Fruit fly (Drosophila melanogaster) whole organism, embryonic: ENCODE results near the gene CG34163.
A peak's percentile ranks its signal among the peaks of the same experiment; 100 is the strongest.

Experiments used
- Atf6 ChIP-seq: fragments of 200-800 bp; sonication (Bioruptor generic); IDR thresholded peaks from 2 replicates; pipeline ENCODE4 v1.3.6; 2022; ENCODE audit warnings: missing biosample characterization, missing genetic modification characterization
- CG10565 ChIP-seq: fragments of 200-800 bp; sonication (Bioruptor generic); optimal IDR thresholded peaks from 3 replicates; lab custom pipeline; 2016; ENCODE audit warnings: missing biosample characterization, mild to moderate bottlenecking, missing genetic modification characterization
- CG11456 ChIP-seq: fragments of 200-800 bp; sonication (Bioruptor generic); IDR thresholded peaks from 3 replicates; pipeline ENCODE4 v1.3.6; 2022; ENCODE audit warnings: missing biosample characterization, missing genetic modification characterization
- CG16863 ChIP-seq: fragments of 200-800 bp; sonication (Bioruptor generic); optimal IDR thresholded peaks from 3 replicates; lab custom pipeline; 2016; ENCODE audit warnings: missing biosample characterization, missing genetic modification characterization
- CG17385 ChIP-seq: fragments of 200-800 bp; sonication (Bioruptor generic); optimal IDR thresholded peaks from 3 replicates; lab custom pipeline; 2018; ENCODE audit warnings: missing biosample characterization, mild to moderate bottlenecking, missing genetic modification characterization
- CG18619 ChIP-seq: fragments of 200-800 bp; sonication (Bioruptor generic); optimal IDR thresholded peaks from 3 replicates; lab custom pipeline; 2017; ENCODE audit warnings: missing biosample characterization, mild to moderate bottlenecking, missing genetic modification characterization
- CG5180 ChIP-seq: fragments of 200-800 bp; sonication (Bioruptor generic); optimal IDR thresholded peaks from 3 replicates; lab custom pipeline; 2017; ENCODE audit warnings: missing biosample characterization, missing genetic modification characterization, mild to moderate bottlenecking, moderate library complexity, missing genetic modification reagents
- CG5953 ChIP-seq: fragments of 200-800 bp; sonication (Bioruptor generic); IDR thresholded peaks from 2 replicates; pipeline ENCODE4 v1.3.6; 2022; ENCODE audit warnings: missing biosample characterization, missing genetic modification characterization
- CG8478 ChIP-seq: fragments of >200 bp; optimal IDR thresholded peaks from 2 replicates; lab custom pipeline; 2018
- CG8944 ChIP-seq: fragments of 200-800 bp; sonication (Bioruptor generic); optimal IDR thresholded peaks from 3 replicates; lab custom pipeline; 2016; ENCODE audit warnings: missing biosample characterization, missing genetic modification characterization
- CG9727 ChIP-seq: fragments of 200-800 bp; sonication (Bioruptor generic); optimal IDR thresholded peaks from 3 replicates; lab custom pipeline; 2017; ENCODE audit warnings: missing biosample characterization, mild to moderate bottlenecking, missing genetic modification characterization
- D19B ChIP-seq: fragments of 200-800 bp; sonication (Bioruptor generic); optimal IDR thresholded peaks from 2 replicates; lab custom pipeline; 2017; ENCODE audit warnings: missing biosample characterization, mild to moderate bottlenecking, missing genetic modification characterization
- Dek ChIP-seq: fragments of 200-800 bp; sonication (Bioruptor generic); optimal IDR thresholded peaks from 3 replicates; lab custom pipeline; 2019; ENCODE audit warnings: missing biosample characterization, mild to moderate bottlenecking, missing genetic modification characterization, moderate library complexity
- Dip3 ChIP-seq: fragments of 200-800 bp; sonication (Bioruptor generic); optimal IDR thresholded peaks from 3 replicates; lab custom pipeline; 2016; ENCODE audit warnings: missing biosample characterization, missing genetic modification characterization
- Ets65A ChIP-seq: fragments of 200-800 bp; sonication (Bioruptor generic); peaks from one replicate; lab custom pipeline; 2016; ENCODE audit warnings: missing biosample characterization, missing genetic modification characterization
- Hmr ChIP-seq: fragments of 200-800 bp; sonication (Bioruptor generic); optimal IDR thresholded peaks from 3 replicates; lab custom pipeline; 2017; ENCODE audit warnings: mild to moderate bottlenecking, missing biosample characterization, missing genetic modification reagents, missing genetic modification characterization
- Jarid2 ChIP-seq: fragments of 200-800 bp; sonication (Bioruptor generic); optimal IDR thresholded peaks from 3 replicates; lab custom pipeline; 2017; ENCODE audit warnings: mild to moderate bottlenecking, missing biosample characterization, missing genetic modification reagents, missing genetic modification characterization
- Lim3 ChIP-seq: fragments of 200-800 bp; sonication (Bioruptor generic); IDR thresholded peaks from 2 replicates; pipeline ENCODE4 v1.3.6; 2022; ENCODE audit warnings: missing biosample characterization, missing genetic modification characterization
- Mad ChIP-seq: fragments of 200-800 bp; sonication (Bioruptor generic); optimal IDR thresholded peaks from 2 replicates; lab custom pipeline; 2016; ENCODE audit warnings: missing biosample characterization, missing genetic modification characterization
- Med ChIP-seq: fragments of 200-800 bp; sonication (Bioruptor generic); peaks from one replicate; lab custom pipeline; 2016; ENCODE audit warnings: missing biosample characterization, missing genetic modification characterization, mild to moderate bottlenecking, inconsistent platforms, moderate library complexity
- Mrtf ChIP-seq: fragments of 200-800 bp; sonication (Bioruptor generic); IDR thresholded peaks from 3 replicates; pipeline ENCODE4 v1.3.6; 2022; ENCODE audit warnings: missing biosample characterization, missing genetic modification characterization
- Nf-YC ChIP-seq: fragments of 200-800 bp; optimal IDR thresholded peaks from 3 replicates; lab custom pipeline; 2019; ENCODE audit warnings: missing biosample characterization, mild to moderate bottlenecking, missing genetic modification characterization, moderate library complexity
- Optix ChIP-seq: fragments of 200-800 bp; sonication (Bioruptor generic); IDR thresholded peaks from 3 replicates; pipeline ENCODE4 v1.3.6; 2022; ENCODE audit warnings: missing biosample characterization, missing genetic modification characterization
- al ChIP-seq: fragments of 200-800 bp; sonication (Bioruptor generic); IDR thresholded peaks from 2 replicates; pipeline ENCODE4 v1.3.6; 2022; ENCODE audit warnings: missing biosample characterization, missing genetic modification characterization
- amos ChIP-seq: fragments of 200-800 bp; sonication (Bioruptor generic); IDR thresholded peaks from 2 replicates; pipeline ENCODE4 v1.3.6; 2022; ENCODE audit warnings: missing biosample characterization, missing genetic modification characterization; ENCODE audit not compliant: partially characterized antibody
- ara ChIP-seq: fragments of 200-800 bp; sonication (Bioruptor generic); IDR thresholded peaks from 2 replicates; pipeline ENCODE4 v1.3.6; 2022; ENCODE audit warnings: missing biosample characterization, missing genetic modification characterization
- chinmo ChIP-seq: fragments of 200-800 bp; sonication (Bioruptor generic); IDR thresholded peaks from 4 replicates; pipeline ENCODE4 v1.3.6; 2022; ENCODE audit warnings: missing biosample characterization, missing genetic modification characterization; ENCODE audit not compliant: partially characterized antibody
- dm ChIP-seq: fragments of 200-800 bp; sonication (Bioruptor generic); optimal IDR thresholded peaks from 3 replicates; lab custom pipeline; 2016; ENCODE audit warnings: missing biosample characterization, missing genetic modification characterization
- ind ChIP-seq: fragments of 200-800 bp; sonication (Bioruptor generic); optimal IDR thresholded peaks from 3 replicates; lab custom pipeline; 2016; ENCODE audit warnings: missing biosample characterization, missing genetic modification characterization
- kni ChIP-seq: fragments of 200-800 bp; sonication (Bioruptor generic); optimal IDR thresholded peaks from 3 replicates; lab custom pipeline; 2017; ENCODE audit warnings: mild to moderate bottlenecking, missing biosample characterization, missing genetic modification reagents, missing genetic modification characterization
- lola ChIP-seq, 3 experiments: fragments of >200 bp in 2 of 3; fragments of 200-800 bp in 1 of 3; sonication (Bioruptor generic) in 1 of 3; optimal IDR thresholded peaks; 2 replicates each; lab custom pipeline; 2017 to 2019; ENCODE audit warnings: missing biosample characterization in 3 of 3, missing genetic modification characterization in 3 of 3, mild to moderate bottlenecking in 1 of 3, moderate library complexity in 1 of 3
- nerfin-1 ChIP-seq: fragments of 200-800 bp; sonication (Bioruptor generic); optimal IDR thresholded peaks from 3 replicates; lab custom pipeline; 2019; ENCODE audit warnings: missing biosample characterization, mild to moderate bottlenecking, missing genetic modification characterization, moderate library complexity
- oc ChIP-seq: fragments of 200-800 bp; sonication (Bioruptor generic); optimal IDR thresholded peaks from 2 replicates; lab custom pipeline; 2018; ENCODE audit warnings: missing biosample characterization, mild to moderate bottlenecking, missing genetic modification characterization, moderate library complexity
- prd ChIP-seq, 3 experiments: fragments of >200 bp in 2 of 3; fragments of 200-800 bp in 1 of 3; sonication (Bioruptor generic) in 1 of 3; optimal IDR thresholded peaks in 2 of 3; IDR thresholded peaks in 1 of 3; 2 replicates in 2 of 3; 3 replicates in 1 of 3; pipeline versions ENCODE4 v1.3.6 to Lab custom; 2017 to 2022; ENCODE audit warnings: missing biosample characterization in 1 of 3, missing genetic modification characterization in 1 of 3
- psq ChIP-seq: fragments of 200-800 bp; sonication (Bioruptor generic); optimal IDR thresholded peaks from 2 replicates; lab custom pipeline; 2017; ENCODE audit warnings: missing biosample characterization, missing genetic modification characterization
- run ChIP-seq: fragments of 200-800 bp; sonication (Bioruptor generic); optimal IDR thresholded peaks from 3 replicates; lab custom pipeline; 2018; ENCODE audit warnings: missing biosample characterization, mild to moderate bottlenecking, missing genetic modification characterization
- sd ChIP-seq: fragments of 200-800 bp; sonication (Bioruptor generic); optimal IDR thresholded peaks from 3 replicates; lab custom pipeline; 2018; ENCODE audit warnings: missing biosample characterization, mild to moderate bottlenecking, missing genetic modification characterization, moderate library complexity
- sens ChIP-seq: fragments of 200-800 bp; sonication (Bioruptor generic); peaks from one replicate; lab custom pipeline; 2016; ENCODE audit warnings: missing biosample characterization, missing genetic modification characterization
- ttk ChIP-seq: fragments of 200-800 bp; sonication (Bioruptor generic); IDR thresholded peaks from 2 replicates; pipeline ENCODE4 v2.1.2; 2022; ENCODE audit warnings: missing biosample characterization, missing genetic modification characterization
- wek ChIP-seq: fragments of 200-800 bp; sonication (Bioruptor generic); optimal IDR thresholded peaks from 3 replicates; lab custom pipeline; 2018; ENCODE audit warnings: missing biosample characterization, mild to moderate bottlenecking, missing genetic modification characterization, moderate library complexity
- wor ChIP-seq: fragments of 200-800 bp; sonication (Bioruptor generic); IDR thresholded peaks from 2 replicates; pipeline ENCODE4 v1.3.6; 2022; ENCODE audit warnings: missing biosample characterization, missing genetic modification characterization
- yki ChIP-seq: fragments of >200 bp; optimal IDR thresholded peaks from 3 replicates; lab custom pipeline; 2018

CG34163 gene

dm6 chr2L:12026458-12027431, 38.7 kb downstream of the CG34163 start (continued):
- 0 out of 2 replicates have a peak, but pooled peaks have one; percentile 7 for TF ChIP-seq Atf6 (GFP tag; lab: Robert Waterston, UW)
- no peak for TF ChIP-seq Mad (GFP tag; lab: Kevin White, UChicago)
- peak; percentile 35; the same call in 1 of the 2 replicates for TF ChIP-seq Lim3
- TF ChIP-seq wor, result no peak; the same call in 1 of the 2 replicates
- TF ChIP-seq CG8944, result peak; percentile 37
- no peak for TF ChIP-seq amos (GFP tag; lab: Robert Waterston, UW)
- TF ChIP-seq CG8478 (lab: Kevin White, UChicago), result no peak
- peak; percentile 59 for TF ChIP-seq CG17385 (GFP tag; lab: Kevin White, UChicago)
- TF ChIP-seq CG9727 (GFP tag; lab: Kevin White, UChicago), result peak; percentile 77
- TF ChIP-seq oc (tag; lab: Kevin White, UChicago), result peak; percentile 36
- TF ChIP-seq CG10565, result no peak
- peak; percentile 38 for TF ChIP-seq ind
- peak; percentile 18 for TF ChIP-seq wek (GFP tag; lab: Kevin White, UChicago)
- TF ChIP-seq al, result no peak
- TF ChIP-seq CG5180 (GFP tag; lab: Kevin White, UChicago), result peak; percentile 18
- TF ChIP-seq, all 482 proteins: peak for 260

- no peak for TF ChIP-seq CG5953 (GFP tag; lab: Robert Waterston, UW)
- TF ChIP-seq ara, result 0 out of 2 replicates have a peak, but pooled peaks have one; percentile 5
- peak; percentile 42 for TF ChIP-seq Med (GFP tag; lab: Kevin White, UChicago)
- TF ChIP-seq Dek (tag; lab: Kevin White, UChicago), result no peak
- no peak for TF ChIP-seq psq (GFP tag; lab: Kevin White, UChicago)
- no peak for TF ChIP-seq Hmr (GFP tag; lab: Kevin White, UChicago)
- TF ChIP-seq nerfin-1, result no peak
- TF ChIP-seq lola (GFP tag; optimal IDR thresholded peaks at IDR 0.05; lab: Kevin White, UChicago), result no peak
- TF ChIP-seq Mrtf (GFP tag; lab: Robert Waterston, UW), result no peak
- TF ChIP-seq Jarid2 (GFP tag; lab: Kevin White, UChicago), result peak; percentile 23
- no peak for TF ChIP-seq ttk (GFP tag; lab: Robert Waterston, UW)
- TF ChIP-seq CG16863, result no peak
- no peak for TF ChIP-seq prd (optimal IDR thresholded peaks at IDR 0.05; lab: Kevin White, UChicago)
- TF ChIP-seq prd (GFP tag; IDR thresholded peaks at IDR 0.05; lab: Robert Waterston, UW), result no peak
- TF ChIP-seq CG18619 (GFP tag; lab: Kevin White, UChicago), result no peak
- no peak for TF ChIP-seq run
- TF ChIP-seq Ets65A (GFP tag; lab: Kevin White, UChicago), result peak; percentile 64
- TF ChIP-seq Dip3 (GFP tag; lab: Kevin White, UChicago), result no peak
- no peak for TF ChIP-seq Nf-YC (tag; lab: Kevin White, UChicago)
- TF ChIP-seq Optix, result 0 out of 3 replicates have a peak, but pooled peaks have one; percentile 19
Observed at dm6 chr2L:12027435-12027834, 39.4 kb downstream of the CG34163 start, which contains the start of gene dmGlut. dmGlut (plus strand) TSS chr2L:12027438.

dm6 chr2L:12028102-12028501, 40.0 kb downstream of the CG34163 start:
- TF ChIP-seq dm (GFP tag; lab: Kevin White, UChicago) (no peak), kni (GFP tag; lab: Kevin White, UChicago) (peak; percentile 51), sd (tag; lab: Kevin White, UChicago) (peak; percentile 50), D19B (GFP tag; lab: Kevin White, UChicago) (peak; percentile 46), yki (lab: Kevin White, UChicago) (no peak), chinmo (GFP tag; lab: Robert Waterston, UW) (0 out of 4 replicates have a peak, but pooled peaks have one; percentile 34), sens (GFP tag; lab: Kevin White, UChicago) (peak; percentile 24), CG11456 (GFP tag; lab: Robert Waterston, UW) (0 out of 3 replicates have a peak, but pooled peaks have one; percentile 21), Med (GFP tag; lab: Kevin White, UChicago) (peak; percentile 63)
